Worm (Caenorhabditis elegans): ENCODE results near the gene ZK632.9.

Gene ZK632.9

DNA sequence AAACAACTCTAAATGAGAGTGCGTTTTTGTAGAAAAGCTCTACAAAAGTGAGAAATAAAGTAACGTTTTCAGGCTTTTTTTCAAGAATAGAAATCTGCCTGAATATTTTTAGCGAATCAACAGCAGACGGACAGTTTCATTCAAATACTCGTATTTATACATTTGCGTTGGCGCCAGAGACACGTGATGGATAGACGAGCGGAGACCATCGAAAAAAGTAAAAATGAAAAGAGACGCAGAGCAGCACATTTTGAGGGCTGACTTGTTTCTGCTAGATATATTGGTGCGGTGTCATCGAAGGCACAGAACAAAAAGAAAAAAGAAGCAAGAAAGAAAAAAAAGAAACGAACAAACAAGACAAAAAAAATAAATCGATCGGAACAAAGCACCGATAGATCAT lies 773 bp upstream of the ZK632.9 start (continued):
- TF ChIP-seq pha-4 (tag; optimal IDR thresholded peaks at IDR 0.05): peak; percentile 89
- TF ChIP-seq ama-1 (optimal IDR thresholded peaks at IDR 0.05): peak; percentile 93
- TF ChIP-seq unc-39 (tag; optimal IDR thresholded peaks at IDR 0.05): no peak
- TF ChIP-seq nfya-1 (tag; optimal IDR thresholded peaks at IDR 0.05; ENCODE audit: insufficient read depth): peak; percentile 56
- TF ChIP-seq lin-15B (tag; optimal IDR thresholded peaks at IDR 0.05): peak; percentile 11
- peak; percentile 62 for TF ChIP-seq jun-1 (tag; optimal IDR thresholded peaks at IDR 0.05)
- peak; percentile 36 for TF ChIP-seq lin-39 (tag; optimal IDR thresholded peaks at IDR 0.05)

DNA sequence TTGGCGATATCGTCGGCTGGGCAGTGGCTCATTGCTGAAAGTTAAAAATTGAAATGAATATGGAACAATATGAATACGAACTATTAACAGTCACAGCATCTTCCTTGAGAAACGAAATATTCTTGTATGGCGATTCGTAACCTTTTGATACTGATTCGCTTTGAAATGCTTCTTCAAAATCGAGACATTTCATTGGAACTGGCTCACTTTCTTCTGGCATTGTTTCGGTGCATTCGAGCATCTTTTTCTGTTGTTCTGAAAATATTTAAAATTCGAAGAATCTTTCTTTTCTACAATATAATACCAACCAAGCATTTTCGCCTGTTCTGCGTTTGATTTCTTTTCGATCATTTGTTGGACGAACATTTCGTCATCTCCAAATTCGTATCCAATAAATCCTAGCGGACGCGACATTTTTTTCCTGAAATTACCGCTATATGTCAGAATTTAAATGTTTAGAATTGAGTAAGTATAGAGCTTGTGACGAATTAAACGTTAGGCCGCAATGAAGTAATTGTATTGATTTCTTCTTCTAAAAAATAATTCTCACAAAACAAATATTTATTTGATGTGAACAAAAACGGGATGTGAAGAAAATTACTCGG lies 800 bp downstream of the ZK632.9 start, which contains the start of gene lin-52:
Gene lin-52, minus strand, starts transcription at position 421 of the 605 bp plus-strand sequence.
- TF ChIP-seq fos-1 (tag; optimal IDR thresholded peaks at IDR 0.05) (no peak), ama-1 (optimal IDR thresholded peaks at IDR 0.05) (peak; percentile 82), nhr-43 (tag; optimal IDR thresholded peaks at IDR 0.05; ENCODE audit: poor library complexity, severe bottlenecking) (peak; percentile 15), nhr-12 (tag; optimal IDR thresholded peaks at IDR 0.05) (no peak), pha-4 (tag; optimal IDR thresholded peaks at IDR 0.05) (peak; percentile 31), ztf-11 (tag; optimal IDR thresholded peaks at IDR 0.05) (no peak), tbx-2 (tag; optimal IDR thresholded peaks at IDR 0.05) (no peak), elt-2 (tag; optimal IDR thresholded peaks at IDR 0.05) (peak; percentile 7)

DNA sequence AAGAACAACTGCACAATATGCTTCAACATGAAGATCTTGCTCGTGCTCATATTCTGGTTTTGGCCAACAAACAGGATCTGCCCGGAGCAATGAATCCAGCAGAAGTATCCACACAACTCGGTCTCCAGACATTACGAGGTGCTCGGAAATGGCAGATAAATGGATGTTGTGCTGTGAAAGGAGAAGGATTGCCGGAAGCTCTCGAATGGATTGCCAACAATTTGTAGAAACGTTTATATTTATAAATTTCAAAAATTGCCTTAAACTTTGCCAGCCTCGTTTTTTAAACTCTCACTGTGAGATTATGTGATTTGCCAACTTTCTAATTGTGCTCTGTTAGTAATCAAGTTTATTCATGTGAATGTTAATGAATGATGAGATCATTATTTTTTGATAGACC lies 1.5 kb downstream of the ZK632.9 start:
- TF ChIP-seq nhr-28 (tag; optimal IDR thresholded peaks at IDR 0.05): no peak
- TF ChIP-seq nhr-76 (tag; optimal IDR thresholded peaks at IDR 0.05): no peak
- no peak for TF ChIP-seq nhr-77 (tag; optimal IDR thresholded peaks at IDR 0.05)
- TF ChIP-seq lin-39 (tag; optimal IDR thresholded peaks at IDR 0.05): no peak
- no peak for TF ChIP-seq tbx-2 (tag; optimal IDR thresholded peaks at IDR 0.05)
- no peak for TF ChIP-seq nhr-237 (tag; optimal IDR thresholded peaks at IDR 0.05)
- no peak for TF ChIP-seq elt-2 (tag; optimal IDR thresholded peaks at IDR 0.05)
- no peak for TF ChIP-seq snpc-4 (tag; optimal IDR thresholded peaks at IDR 0.05)
- TF ChIP-seq skn-1 (tag; optimal IDR thresholded peaks at IDR 0.05): no peak
- TF ChIP-seq nfya-1 (tag; optimal IDR thresholded peaks at IDR 0.05; ENCODE audit: insufficient read depth): no peak

DNA sequence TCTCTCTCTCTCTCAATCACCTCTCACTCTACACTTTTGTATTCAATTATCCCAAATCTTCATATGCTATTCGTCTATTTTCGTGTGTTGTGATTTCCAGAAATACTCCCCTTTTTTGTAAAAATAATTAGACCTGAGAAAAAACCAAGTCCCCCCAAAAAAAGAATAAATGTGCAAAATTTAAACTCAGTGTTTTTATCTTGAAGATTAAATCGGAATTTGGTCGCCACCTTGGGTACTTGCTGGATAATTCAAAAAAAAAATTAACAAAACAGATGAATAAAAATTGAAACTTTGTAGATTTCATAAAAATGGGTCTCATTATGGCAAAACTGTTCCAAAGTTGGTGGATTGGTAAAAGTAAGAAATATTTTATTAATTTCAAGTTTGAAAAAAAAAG lies 2.3 kb downstream of the ZK632.9 start, which contains the start of gene arl-5:
Gene arl-5, plus strand, starts transcription at position 301 of the 400 bp plus-strand sequence.
- TF ChIP-seq unc-39 (tag; optimal IDR thresholded peaks at IDR 0.05) (no peak), nhr-67 (tag; optimal IDR thresholded peaks at IDR 0.05) (no peak), ZK546.5 (tag; optimal IDR thresholded peaks at IDR 0.05) (no peak), pha-4 (tag; optimal IDR thresholded peaks at IDR 0.05) (no peak), jun-1 (tag; optimal IDR thresholded peaks at IDR 0.05) (no peak), nhr-23 (tag; optimal IDR thresholded peaks at IDR 0.05) (no peak), R02D3.7 (tag; optimal IDR thresholded peaks at IDR 0.05) (no peak), ztf-11 (tag; optimal IDR thresholded peaks at IDR 0.05) (no peak), elt-1 (tag; optimal IDR thresholded peaks at IDR 0.05) (no peak), nhr-43 (tag; optimal IDR thresholded peaks at IDR 0.05; ENCODE audit: poor library complexity, severe bottlenecking) (no peak), nhr-237 (tag; optimal IDR thresholded peaks at IDR 0.05) (no peak), nfya-1 (tag; optimal IDR thresholded peaks at IDR 0.05; ENCODE audit: insufficient read depth) (no peak), egl-5 (tag; optimal IDR thresholded peaks at IDR 0.05) (no peak), fos-1 (tag; optimal IDR thresholded peaks at IDR 0.05) (no peak), nhr-12 (tag; optimal IDR thresholded peaks at IDR 0.05) (no peak), mdl-1 (tag; optimal IDR thresholded peaks at IDR 0.05) (no peak), unc-62 (GFP tag; optimal IDR thresholded peaks at IDR 0.05) (no peak)

DNA sequence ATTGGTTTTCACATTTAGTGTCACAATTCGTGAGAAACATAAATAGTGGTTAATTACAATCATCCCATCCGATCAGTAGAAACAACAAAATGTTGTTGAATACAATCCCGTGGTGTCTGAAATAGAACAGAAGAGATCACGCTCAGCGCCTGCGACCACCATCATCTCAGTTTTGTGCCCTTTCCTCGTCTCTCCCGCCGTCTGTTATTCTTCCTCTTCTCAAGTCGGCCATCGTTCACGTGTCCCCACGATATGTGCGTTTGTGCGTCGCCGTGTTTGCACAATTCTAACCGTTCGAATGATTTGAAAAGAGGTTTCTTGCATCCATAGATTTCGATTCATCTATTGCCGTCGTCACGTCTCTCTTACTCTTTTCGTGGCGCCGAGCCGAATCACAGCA lies 6.5 kb downstream of the ZK632.9 start, which contains the start of gene panl-3:
Gene panl-3, plus strand, starts transcription at position 294 of the 400 bp plus-strand sequence.
- no peak for TF ChIP-seq fkh-10 (GFP tag; optimal IDR thresholded peaks at IDR 0.05)
- peak; percentile 48 for TF ChIP-seq pha-4 (tag; optimal IDR thresholded peaks at IDR 0.05)
- no peak for TF ChIP-seq daf-12 (tag; optimal IDR thresholded peaks at IDR 0.05)
- TF ChIP-seq nhr-25 (tag; optimal IDR thresholded peaks at IDR 0.05): peak; percentile 79
- TF ChIP-seq ZK546.5 (tag; optimal IDR thresholded peaks at IDR 0.05): no peak
- no peak for TF ChIP-seq nhr-67 (tag; optimal IDR thresholded peaks at IDR 0.05)
- peak; percentile 74 for TF ChIP-seq nfya-1 (tag; optimal IDR thresholded peaks at IDR 0.05; ENCODE audit: insufficient read depth)
- peak; percentile 26 for TF ChIP-seq elt-2 (tag; optimal IDR thresholded peaks at IDR 0.05)
- no peak for TF ChIP-seq nhr-11 (tag; optimal IDR thresholded peaks at IDR 0.05)
- TF ChIP-seq ama-1 (optimal IDR thresholded peaks at IDR 0.05): peak; percentile 60
- no peak for TF ChIP-seq nhr-12 (tag; optimal IDR thresholded peaks at IDR 0.05)
- peak; percentile 54 for TF ChIP-seq lsy-12 (tag; optimal IDR thresholded peaks at IDR 0.05)
- no peak for TF ChIP-seq R02D3.7 (tag; optimal IDR thresholded peaks at IDR 0.05)
- peak; percentile 78 for TF ChIP-seq egl-5 (tag; optimal IDR thresholded peaks at IDR 0.05)
- no peak for TF ChIP-seq pqm-1 (tag; optimal IDR thresholded peaks at IDR 0.05)
- peak; percentile 56 for TF ChIP-seq lin-15B (tag; optimal IDR thresholded peaks at IDR 0.05)
- peak; percentile 20 for TF ChIP-seq snpc-4 (tag; optimal IDR thresholded peaks at IDR 0.05)
- TF ChIP-seq nhr-77 (tag; optimal IDR thresholded peaks at IDR 0.05): no peak
- peak; percentile 36 for TF ChIP-seq mdl-1 (tag; optimal IDR thresholded peaks at IDR 0.05)
- TF ChIP-seq nhr-43 (tag; optimal IDR thresholded peaks at IDR 0.05; ENCODE audit: poor library complexity, severe bottlenecking): peak; percentile 14
- TF ChIP-seq zag-1 (tag; optimal IDR thresholded peaks at IDR 0.05): no peak
- no peak for TF ChIP-seq fos-1 (tag; optimal IDR thresholded peaks at IDR 0.05)
- TF ChIP-seq ceh-28 (tag; optimal IDR thresholded peaks at IDR 0.05): no peak
- peak; percentile 54 for TF ChIP-seq hmg-11 (tag; optimal IDR thresholded peaks at IDR 0.05)
- peak; percentile 75 for TF ChIP-seq lin-39 (tag; optimal IDR thresholded peaks at IDR 0.05)
- TF ChIP-seq mml-1 (tag; optimal IDR thresholded peaks at IDR 0.05): peak; percentile 47
- no peak for TF ChIP-seq aly-2 (tag; optimal IDR thresholded peaks at IDR 0.05)
- no peak for TF ChIP-seq tbx-2 (tag; optimal IDR thresholded peaks at IDR 0.05)
- peak; percentile 68 for TF ChIP-seq nhr-23 (tag; optimal IDR thresholded peaks at IDR 0.05)
- TF ChIP-seq elt-1 (tag; optimal IDR thresholded peaks at IDR 0.05): peak; percentile 27

Data from whole organism, L3 larva.